Worm (Caenorhabditis elegans) whole organism, mixed stage, embryonic: ENCODE measurements around the gene E02H9.7.
"Not testable (repeated sequence)": the region's sequence is repeated elsewhere in the genome, so short reads cannot be mapped to it uniquely, and the experiment has no call there.

Experiments
- M03D4.4 ChIP-seq: sonication (generic microtip); optimal IDR thresholded peaks from 2 replicates; lab custom pipeline; 2017; ENCODE audit warnings: mild to moderate bottlenecking, missing genetic modification characterization, missing compliant biosample characterization
- bed-3 ChIP-seq: fragments of 200-800 bp; sonication (Bioruptor generic); optimal IDR thresholded peaks from 3 replicates; lab custom pipeline; 2018; ENCODE audit warnings: mild to moderate bottlenecking, missing genetic modification characterization, moderate library complexity, missing compliant biosample characterization
- ces-1 ChIP-seq: fragments of 150-350 bp; optimal IDR thresholded peaks from 2 replicates; lab custom pipeline; 2014; ENCODE audit warnings: missing biosample characterization, missing genetic modification reagents, missing genetic modification characterization
- elt-3 ChIP-seq: fragments of 150-350 bp; optimal IDR thresholded peaks from 2 replicates; lab custom pipeline; 2014; ENCODE audit warnings: missing biosample characterization, missing genetic modification characterization
- lin-13 ChIP-seq: fragments of 150-350 bp; optimal IDR thresholded peaks from 2 replicates; lab custom pipeline; 2014; ENCODE audit warnings: missing biosample characterization, missing genetic modification characterization
- lsy-2 ChIP-seq: fragments of 150-350 bp; optimal IDR thresholded peaks from 2 replicates; lab custom pipeline; 2014; ENCODE audit warnings: missing biosample characterization, missing genetic modification characterization
- mab-5 ChIP-seq: fragments of 150-350 bp; optimal IDR thresholded peaks from 2 replicates; lab custom pipeline; 2014; ENCODE audit warnings: missing biosample characterization, missing genetic modification characterization
- nhr-12 ChIP-seq: fragments of 150-350 bp; optimal IDR thresholded peaks from 2 replicates; lab custom pipeline; 2014; ENCODE audit warnings: missing biosample characterization, missing genetic modification characterization
- nhr-28 ChIP-seq: fragments of 150-350 bp; optimal IDR thresholded peaks from 2 replicates; lab custom pipeline; 2014; ENCODE audit warnings: missing biosample characterization, missing genetic modification characterization
- nhr-76 ChIP-seq: sonication (generic microtip); optimal IDR thresholded peaks from 2 replicates; lab custom pipeline; 2017; ENCODE audit warnings: missing biosample characterization, missing genetic modification characterization
- pha-4 ChIP-seq: fragments of 150-350 bp; optimal IDR thresholded peaks from 2 replicates; lab custom pipeline; 2018; ENCODE audit warnings: missing biosample characterization, missing genetic modification reagents, missing genetic modification characterization
- snpc-4 ChIP-seq: fragments of 150-350 bp; optimal IDR thresholded peaks from 2 replicates; lab custom pipeline; 2014; ENCODE audit warnings: missing biosample characterization, missing genetic modification characterization
- sptf-1 ChIP-seq: sonication (generic microtip); optimal IDR thresholded peaks from 2 replicates; lab custom pipeline; 2017; ENCODE audit warnings: mild to moderate bottlenecking, missing genetic modification characterization, moderate library complexity, missing compliant biosample characterization
- tbx-8 ChIP-seq: fragments of 200-800 bp; sonication (Bioruptor generic); optimal IDR thresholded peaks from 2 replicates; lab custom pipeline; 2018; ENCODE audit warnings: mild to moderate bottlenecking, missing genetic modification characterization, moderate library complexity, missing compliant biosample characterization

DNA sequence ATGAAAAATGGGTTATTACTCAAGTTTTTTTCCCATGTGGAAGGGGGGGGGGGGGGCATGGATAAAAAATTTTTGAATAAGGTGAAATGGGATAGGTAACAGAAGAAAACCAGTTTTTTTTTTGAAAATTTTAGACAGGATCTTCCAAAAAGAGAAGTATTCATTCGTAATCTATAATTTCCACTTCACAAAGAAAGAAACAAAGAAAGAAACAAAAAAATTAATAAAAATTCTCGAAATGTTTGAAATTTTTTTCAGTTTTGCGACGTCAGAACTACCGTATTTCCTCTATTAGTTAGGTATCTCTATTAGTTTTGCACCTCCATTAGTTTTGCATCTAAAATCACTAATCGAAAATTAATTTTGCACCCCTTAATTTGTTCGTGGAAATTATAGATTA, 10.1 kb downstream of the E02H9.7 start, which contains the start of gene W04B5.6:
- not testable (repeated sequence) for TF ChIP-seq lin-13 (tag; lab: Kevin White, UChicago); lsy-2; pha-4 (tag; lab: Kevin White, UChicago); nhr-76 (tag; lab: Kevin White, UChicago); tbx-8 (GFP tag; lab: Kevin White, UChicago); mab-5; snpc-4; elt-3; bed-3 (GFP tag; lab: Kevin White, UChicago); nhr-12 (tag; lab: Kevin White, UChicago); sptf-1 (tag; lab: Kevin White, UChicago); M03D4.4 (tag; lab: Kevin White, UChicago); nhr-28 (tag; lab: Kevin White, UChicago); ces-1
